Fruit fly (Drosophila melanogaster) whole organism, wandering third instar larva: ENCODE measurements around the gene Ir68a.

ENCODE experiments used
- Abd-B ChIP-seq: fragments of >200 bp; optimal IDR thresholded peaks from 2 replicates; lab custom pipeline; 2017; ENCODE audit warnings: missing biosample characterization, missing genetic modification characterization
- CG32264 ChIP-seq: fragments of 200-800 bp; sonication (Bioruptor generic); optimal IDR thresholded peaks from 2 replicates; lab custom pipeline; 2016; ENCODE audit warnings: missing biosample characterization, missing genetic modification characterization
- CG9705 ChIP-seq: fragments of 200-800 bp; sonication (Bioruptor generic); optimal IDR thresholded peaks from 2 replicates; lab custom pipeline; 2018; ENCODE audit warnings: missing biosample characterization, mild to moderate bottlenecking, missing genetic modification characterization
- CrebA ChIP-seq: fragments of 200-800 bp; sonication (Bioruptor generic); optimal IDR thresholded peaks from 2 replicates; lab custom pipeline; 2016; ENCODE audit warnings: missing biosample characterization, mild to moderate bottlenecking, missing genetic modification characterization, borderline replicate concordance
- Dfd ChIP-seq: fragments of >200 bp; optimal IDR thresholded peaks from 2 replicates; lab custom pipeline; 2017; ENCODE audit warnings: missing biosample characterization, missing genetic modification characterization
- Dif ChIP-seq: fragments of 200-275, 200-300 bp; sonication (Bioruptor generic); optimal IDR thresholded peaks from 2 replicates; lab custom pipeline; 2018; ENCODE audit warnings: missing biosample characterization, missing genetic modification characterization; ENCODE audit not compliant: partially characterized antibody
- GATAd ChIP-seq: sonication (Bioruptor generic); optimal IDR thresholded peaks from 2 replicates; lab custom pipeline; 2016; ENCODE audit warnings: missing biosample characterization, missing genetic modification characterization
- HLH106 ChIP-seq: fragments of 200-800 bp; optimal IDR thresholded peaks from 3 replicates; lab custom pipeline; 2019; ENCODE audit warnings: missing biosample characterization, mild to moderate bottlenecking, missing genetic modification characterization, moderate library complexity
- Hnf4 ChIP-seq: fragments of 200-800 bp; sonication (Bioruptor generic); optimal IDR thresholded peaks from 2 replicates; lab custom pipeline; 2016; ENCODE audit warnings: missing biosample characterization, mild to moderate bottlenecking, missing genetic modification characterization
- Hr78 ChIP-seq: fragments of >200 bp; optimal IDR thresholded peaks from 2 replicates; lab custom pipeline; 2017; ENCODE audit warnings: missing biosample characterization, missing genetic modification characterization
- Hr83 ChIP-seq: fragments of 200-300 bp; sonication (Bioruptor generic); optimal IDR thresholded peaks from 2 replicates; lab custom pipeline; 2016; ENCODE audit warnings: missing biosample characterization, mild to moderate bottlenecking, missing genetic modification characterization, moderate library complexity; ENCODE audit not compliant: poor library complexity, severe bottlenecking
- Jra ChIP-seq: sonication (Bioruptor generic); optimal IDR thresholded peaks from 2 replicates; lab custom pipeline; 2016; ENCODE audit warnings: missing biosample characterization, missing genetic modification characterization
- Mio ChIP-seq: sonication (Bioruptor generic); optimal IDR thresholded peaks from 2 replicates; lab custom pipeline; 2016; ENCODE audit warnings: missing biosample characterization, missing genetic modification characterization
- Myc ChIP-seq: fragments of >200 bp; optimal IDR thresholded peaks from 2 replicates; lab custom pipeline; 2017
- N ChIP-seq: fragments of >200 bp; optimal IDR thresholded peaks from 2 replicates; lab custom pipeline; 2018; ENCODE audit warnings: missing biosample characterization, missing external identifiers, missing genetic modification characterization
- OdsH ChIP-seq: fragments of 200-800 bp; sonication (Bioruptor generic); optimal IDR thresholded peaks from 2 replicates; lab custom pipeline; 2016; ENCODE audit warnings: missing biosample characterization, mild to moderate bottlenecking, missing genetic modification characterization
- Rel ChIP-seq, 2 experiments: fragments of 200-800 bp; sonication (Bioruptor generic) in 1 of 2; optimal IDR thresholded peaks; 2 replicates in 1 of 2; 3 replicates in 1 of 2; lab custom pipeline; 2016 to 2019; ENCODE audit warnings: mild to moderate bottlenecking in 2 of 2, missing biosample characterization in 2 of 2, missing genetic modification characterization in 2 of 2, moderate library complexity in 1 of 2
- Sp1 ChIP-seq: fragments of 200-800 bp; sonication (Bioruptor generic); optimal IDR thresholded peaks from 3 replicates; lab custom pipeline; 2019; ENCODE audit warnings: missing biosample characterization, mild to moderate bottlenecking, missing genetic modification characterization, moderate library complexity
- Vsx2 ChIP-seq: fragments of 200-300, 225-300 bp; sonication (Bioruptor generic); optimal IDR thresholded peaks from 2 replicates; lab custom pipeline; 2018; ENCODE audit warnings: missing biosample characterization, missing genetic modification characterization; ENCODE audit not compliant: partially characterized antibody
- br ChIP-seq: fragments of 200-800 bp; sonication (Bioruptor generic); optimal IDR thresholded peaks from 2 replicates; lab custom pipeline; 2016; ENCODE audit warnings: missing biosample characterization, missing genetic modification characterization
- brk ChIP-seq: fragments of 200-800 bp; sonication (Bioruptor generic); optimal IDR thresholded peaks from 2 replicates; lab custom pipeline; 2016; ENCODE audit warnings: missing biosample characterization, mild to moderate bottlenecking, missing genetic modification characterization
- dl ChIP-seq, 2 experiments: fragments of 175-275, 200-275 bp in 1 of 2; fragments of 200-275 bp in 1 of 2; sonication (Bioruptor generic); optimal IDR thresholded peaks; lab custom pipeline; 2018; ENCODE audit warnings: mild to moderate bottlenecking in 2 of 2, missing biosample characterization in 2 of 2, missing genetic modification characterization in 2 of 2, moderate library complexity in 2 of 2; ENCODE audit not compliant: partially characterized antibody in 2 of 2, insufficient read depth in 1 of 2
- dmrt93B ChIP-seq: fragments of 200-800 bp; sonication (Bioruptor generic); optimal IDR thresholded peaks from 2 replicates; lab custom pipeline; 2018; ENCODE audit warnings: missing biosample characterization, mild to moderate bottlenecking, missing genetic modification characterization
- dsf ChIP-seq: sonication (Bioruptor generic); optimal IDR thresholded peaks from 2 replicates; lab custom pipeline; 2016; ENCODE audit warnings: missing biosample characterization, missing genetic modification characterization, borderline replicate concordance
- ey ChIP-seq: fragments of 200-800 bp; sonication (Bioruptor generic); optimal IDR thresholded peaks from 2 replicates; lab custom pipeline; 2016; ENCODE audit warnings: missing biosample characterization, missing genetic modification characterization
- foxo ChIP-seq, 2 experiments: fragments of 200-800 bp; sonication (Bioruptor generic); optimal IDR thresholded peaks; 2 replicates in 1 of 2; 3 replicates in 1 of 2; lab custom pipeline; 2016 to 2017; ENCODE audit warnings: missing biosample characterization in 2 of 2, missing genetic modification characterization in 2 of 2
- fru ChIP-seq: fragments of 200-800 bp; sonication (Bioruptor generic); optimal IDR thresholded peaks from 3 replicates; lab custom pipeline; 2016; ENCODE audit warnings: missing biosample characterization, mild to moderate bottlenecking, missing genetic modification characterization
- h ChIP-seq: fragments of 200-800 bp; sonication (Bioruptor generic); optimal IDR thresholded peaks from 3 replicates; lab custom pipeline; 2016; ENCODE audit warnings: missing biosample characterization, mild to moderate bottlenecking, missing genetic modification characterization
- jim ChIP-seq: fragments of 175-275, 200-325 bp; sonication (Bioruptor generic); optimal IDR thresholded peaks from 2 replicates; lab custom pipeline; 2016; ENCODE audit warnings: missing biosample characterization, mild to moderate bottlenecking, missing genetic modification characterization
- lola ChIP-seq: fragments of >200 bp; optimal IDR thresholded peaks from 2 replicates; lab custom pipeline; 2017; ENCODE audit warnings: missing biosample characterization, missing genetic modification characterization
- pan ChIP-seq: fragments of >200 bp; optimal IDR thresholded peaks from 2 replicates; lab custom pipeline; 2017
- psq ChIP-seq: fragments of 200-800 bp; sonication (Bioruptor generic); optimal IDR thresholded peaks from 3 replicates; lab custom pipeline; 2017; ENCODE audit warnings: missing biosample characterization, mild to moderate bottlenecking, missing genetic modification characterization, moderate library complexity
- rgr ChIP-seq: fragments of 200-800 bp; sonication (Bioruptor generic); optimal IDR thresholded peaks from 3 replicates; lab custom pipeline; 2016; ENCODE audit warnings: missing biosample characterization, mild to moderate bottlenecking, missing genetic modification characterization
- sage ChIP-seq: fragments of 200-800 bp; sonication (Bioruptor generic); optimal IDR thresholded peaks from 2 replicates; lab custom pipeline; 2016; ENCODE audit warnings: missing biosample characterization, mild to moderate bottlenecking, missing genetic modification characterization
- sv ChIP-seq: fragments of 200-800 bp; sonication (Bioruptor generic); optimal IDR thresholded peaks from 3 replicates; lab custom pipeline; 2016; ENCODE audit warnings: missing biosample characterization, missing genetic modification characterization
- tai ChIP-seq: sonication (Bioruptor generic); optimal IDR thresholded peaks from 2 replicates; lab custom pipeline; 2016; ENCODE audit warnings: missing biosample characterization, missing genetic modification characterization
- usp ChIP-seq: fragments of >200 bp; optimal IDR thresholded peaks from 2 replicates; lab custom pipeline; 2017; ENCODE audit warnings: missing biosample characterization, missing genetic modification characterization
- woc ChIP-seq: sonication (Bioruptor generic); optimal IDR thresholded peaks from 2 replicates; lab custom pipeline; 2016; ENCODE audit warnings: missing biosample characterization, mild to moderate bottlenecking, missing genetic modification characterization

Gene Ir68a

dm6 chr3L:11248303-11248702, 12.3 kb upstream of the Ir68a start:
- TF ChIP-seq pan (lab: Kevin White, UChicago), result no peak
- TF ChIP-seq Dfd (GFP tag; lab: Kevin White, UChicago), result no peak
- no peak for TF ChIP-seq Abd-B (GFP tag; lab: Kevin White, UChicago)
- no peak for TF ChIP-seq CG9705 (GFP tag; lab: Kevin White, UChicago)
- no peak for TF ChIP-seq br (GFP tag; lab: Kevin White, UChicago)
- no peak for TF ChIP-seq dmrt93B (GFP tag; lab: Kevin White, UChicago)
- no peak for TF ChIP-seq CG32264 (GFP tag; lab: Kevin White, UChicago)
- no peak for TF ChIP-seq Rel (GFP tag; optimal IDR thresholded peaks at IDR 0.05; lab: Kevin White, UChicago)
- no peak for TF ChIP-seq Rel (tag; optimal IDR thresholded peaks at IDR 0.05; lab: Kevin White, UChicago)
- no peak for TF ChIP-seq usp (GFP tag; lab: Kevin White, UChicago)
- TF ChIP-seq Myc, result no peak

dm6 chr3L:11247370-11248255, 11.6 kb upstream of the Ir68a start:
- no peak for TF ChIP-seq Mio (GFP tag; lab: Kevin White, UChicago)
- no peak for TF ChIP-seq Myc
- no peak for TF ChIP-seq N (GFP tag; lab: Kevin White, UChicago)
- peak in 1 of 2 experiments; percentile 39 for TF ChIP-seq foxo (GFP tag; optimal IDR thresholded peaks at IDR 0.05; lab: Kevin White, UChicago)
- peak; percentile 93 for TF ChIP-seq fru
- TF ChIP-seq rgr (GFP tag; lab: Kevin White, UChicago), result peak; percentile 65
- TF ChIP-seq Abd-B (GFP tag; lab: Kevin White, UChicago), result no peak
- TF ChIP-seq pan (lab: Kevin White, UChicago), result no peak
- no peak for TF ChIP-seq CG32264 (GFP tag; lab: Kevin White, UChicago)
- TF ChIP-seq Jra (GFP tag; lab: Kevin White, UChicago), result peak; percentile 26
- TF ChIP-seq br (GFP tag; lab: Kevin White, UChicago), result peak; percentile 59
- TF ChIP-seq Hr83 (GFP tag; lab: Kevin White, UChicago), result peak; percentile 90
- no peak for TF ChIP-seq Hr78
- TF ChIP-seq psq, result peak; percentile 52
- peak in 1 of 2 experiments; percentile 34 for TF ChIP-seq dl (GFP tag; optimal IDR thresholded peaks at IDR 0.05; lab: Kevin White, UChicago; ENCODE audit: insufficient read depth in 1 of 2, partially characterized antibody in 2 of 2)
- no peak for TF ChIP-seq jim (GFP tag; lab: Kevin White, UChicago)
- TF ChIP-seq brk (GFP tag; lab: Kevin White, UChicago), result peak; percentile 38
- TF ChIP-seq ey (GFP tag; lab: Kevin White, UChicago), result no peak
- peak; percentile 68 for TF ChIP-seq h (GFP tag; lab: Kevin White, UChicago)
- TF ChIP-seq Vsx2 (GFP tag; lab: Kevin White, UChicago), result no peak
- TF ChIP-seq Rel (GFP tag; optimal IDR thresholded peaks at IDR 0.05; lab: Kevin White, UChicago), result no peak
- peak; percentile 53 for TF ChIP-seq Rel (tag; optimal IDR thresholded peaks at IDR 0.05; lab: Kevin White, UChicago)
- TF ChIP-seq HLH106 (tag; lab: Kevin White, UChicago), result peak; percentile 21
- peak; percentile 46 for TF ChIP-seq Sp1
- TF ChIP-seq GATAd, result no peak
- TF ChIP-seq woc (GFP tag; lab: Kevin White, UChicago), result no peak
- TF ChIP-seq CrebA (GFP tag; lab: Kevin White, UChicago), result peak; percentile 66
- peak; percentile 47 for TF ChIP-seq sage (GFP tag; lab: Kevin White, UChicago)
- no peak for TF ChIP-seq dmrt93B (GFP tag; lab: Kevin White, UChicago)
- TF ChIP-seq Dfd (GFP tag; lab: Kevin White, UChicago), result no peak
- TF ChIP-seq tai (GFP tag; lab: Kevin White, UChicago), result no peak
- TF ChIP-seq OdsH, result peak; percentile 38
- TF ChIP-seq Hnf4 (GFP tag; lab: Kevin White, UChicago), result peak; percentile 56
- no peak for TF ChIP-seq dsf (GFP tag; lab: Kevin White, UChicago)
- TF ChIP-seq usp (GFP tag; lab: Kevin White, UChicago), result no peak
- no peak for TF ChIP-seq CG9705 (GFP tag; lab: Kevin White, UChicago)
- peak; percentile 72 for TF ChIP-seq Dif (GFP tag; lab: Kevin White, UChicago)
- no peak for TF ChIP-seq sv
- no peak for TF ChIP-seq lola (GFP tag; lab: Kevin White, UChicago)
